Fruit fly (Drosophila melanogaster) whole organism: ENCODE results near the gene Ras64B.

Source experiments
- CG8478 ChIP-seq: fragments of >200 bp; optimal IDR thresholded peaks from 2 replicates; lab custom pipeline; 2018; ENCODE audit warnings: inconsistent platforms
- Dll ChIP-seq: fragments of >200 bp; optimal IDR thresholded peaks from 2 replicates; lab custom pipeline; 2017
- EcR ChIP-seq, 2 experiments: fragments of >200 bp; optimal IDR thresholded peaks; 2 replicates each; lab custom pipeline; 2017; ENCODE audit warnings: missing biosample characterization in 2 of 2, missing genetic modification characterization in 2 of 2, missing genetic modification reagents in 2 of 2
- pan ChIP-seq: fragments of >200 bp; optimal IDR thresholded peaks from 2 replicates; lab custom pipeline; 2017
- psq ChIP-seq: fragments of >200 bp; optimal IDR thresholded peaks from 2 replicates; lab custom pipeline; 2017
- usp ChIP-seq: fragments of >200 bp; optimal IDR thresholded peaks from 2 replicates; lab custom pipeline; 2017; ENCODE audit warnings: missing biosample characterization, missing genetic modification characterization, mixed read lengths

- no peak for TF ChIP-seq EcR (GFP tag; optimal IDR thresholded peaks at IDR 0.05; lab: Kevin White, UChicago)
- no peak for TF ChIP-seq usp (GFP tag; lab: Kevin White, UChicago)
- TF ChIP-seq pan (lab: Kevin White, UChicago), result no peak
- TF ChIP-seq CG8478 (lab: Kevin White, UChicago), result no peak
- no peak for TF ChIP-seq psq
- TF ChIP-seq Dll (lab: Kevin White, UChicago), result no peak
These were observed 19.1 kb upstream of the Ras64B start for dm6 chr3L:4119636-4120357.
